Worm (Caenorhabditis elegans) whole organism, L1 larva: ENCODE data around the gene aqp-7.

Source experiments
- alr-1 ChIP-seq: fragments of 200-800 bp; sonication (Bioruptor generic); optimal IDR thresholded peaks from 2 replicates; lab custom pipeline; 2018; ENCODE audit warnings: borderline replicate concordance, mild to moderate bottlenecking, missing genetic modification characterization, missing compliant biosample characterization
- ama-1 ChIP-seq: fragments of 150-350 bp; optimal IDR thresholded peaks from 2 replicates; lab custom pipeline; 2014
- efl-1 ChIP-seq, 4 experiments: fragments of 150-350 bp; optimal IDR thresholded peaks in 3 of 4; peaks in 1 of 4; 1 replicate in 1 of 4; 2 replicates in 3 of 4; lab custom pipeline; 2014; ENCODE audit warnings: missing biosample characterization in 2 of 4, missing genetic modification characterization in 2 of 4, missing genetic modification reagents in 2 of 4
- efl-3 ChIP-seq: fragments of 200-800 bp; sonication (Bioruptor generic); optimal IDR thresholded peaks from 2 replicates; lab custom pipeline; 2018; ENCODE audit warnings: mild to moderate bottlenecking, missing genetic modification characterization, missing compliant biosample characterization
- elt-2 ChIP-seq: sonication (generic microtip); optimal IDR thresholded peaks from 2 replicates; lab custom pipeline; 2016; ENCODE audit warnings: missing genetic modification characterization, mild to moderate bottlenecking, inconsistent platforms, missing compliant biosample characterization, missing genetic modification reagents
- nhr-237 ChIP-seq: fragments of 150-350 bp; optimal IDR thresholded peaks from 2 replicates; lab custom pipeline; 2014; ENCODE audit warnings: missing biosample characterization, missing genetic modification characterization
- snpc-4 ChIP-seq: fragments of 150-350 bp; optimal IDR thresholded peaks from 2 replicates; lab custom pipeline; 2014; ENCODE audit warnings: missing biosample characterization, missing genetic modification characterization
- sox-4 ChIP-seq: sonication (generic microtip); optimal IDR thresholded peaks from 2 replicates; lab custom pipeline; 2016; ENCODE audit warnings: missing genetic modification characterization, missing compliant biosample characterization
- sptf-1 ChIP-seq: fragments of 150-350 bp; optimal IDR thresholded peaks from 2 replicates; lab custom pipeline; 2014; ENCODE audit warnings: missing biosample characterization, missing genetic modification characterization
- tbx-2 ChIP-seq: sonication (generic microtip); optimal IDR thresholded peaks from 2 replicates; lab custom pipeline; 2016; ENCODE audit warnings: missing genetic modification characterization, missing compliant biosample characterization
- unc-130 ChIP-seq: fragments of 150-350 bp; optimal IDR thresholded peaks from 2 replicates; lab custom pipeline; 2017; ENCODE audit warnings: missing biosample characterization, missing genetic modification characterization, inconsistent platforms
- unc-62 ChIP-seq: fragments of 150-350 bp; optimal IDR thresholded peaks from 2 replicates; lab custom pipeline; 2014; ENCODE audit warnings: missing biosample characterization, missing genetic modification reagents, missing genetic modification characterization
- vab-15 ChIP-seq: sonication (generic microtip); optimal IDR thresholded peaks from 2 replicates; lab custom pipeline; 2017; ENCODE audit warnings: missing genotype, mild to moderate bottlenecking, missing genetic modification characterization, missing compliant biosample characterization
- ztf-11 ChIP-seq, 2 experiments: sonication (generic microtip); optimal IDR thresholded peaks; 2 replicates each; lab custom pipeline; 2016 to 2017; ENCODE audit warnings: missing genetic modification characterization in 2 of 2, missing biosample characterization in 1 of 2, missing compliant biosample characterization in 1 of 2

ce11 chrX:3029030-3029429 lies 4.2 kb downstream of the aqp-7 start, which contains the start of gene M02F4.1:
- TF ChIP-seq snpc-4 = no peak
- TF ChIP-seq unc-62 (GFP tag; lab: Kevin White, UChicago) = no peak
- no peak for TF ChIP-seq unc-130 (tag; lab: Kevin White, UChicago)
- no peak for TF ChIP-seq efl-3 (GFP tag; lab: Kevin White, UChicago)
- TF ChIP-seq alr-1 (tag; lab: Kevin White, UChicago) = no peak
- TF ChIP-seq tbx-2 (tag; lab: Kevin White, UChicago) = no peak
- no peak for TF ChIP-seq efl-1 (optimal IDR thresholded peaks at IDR 0.05; lab: Kevin White, UChicago)
- no peak for TF ChIP-seq efl-1 (GFP tag; optimal IDR thresholded peaks at IDR 0.05 in 1 of 2; lab: Kevin White, UChicago)
- TF ChIP-seq sox-4 (tag; lab: Kevin White, UChicago) = no peak
- no peak for TF ChIP-seq nhr-237 (tag; lab: Kevin White, UChicago)
- TF ChIP-seq elt-2 (tag; lab: Kevin White, UChicago) = no peak
- TF ChIP-seq vab-15 (tag; lab: Kevin White, UChicago) = no peak
- TF ChIP-seq ztf-11 (tag; optimal IDR thresholded peaks at IDR 0.05; lab: Kevin White, UChicago) = no peak
- TF ChIP-seq sptf-1 (tag; lab: Kevin White, UChicago) = no peak
- TF ChIP-seq ama-1 (lab: Kevin White, UChicago) = no peak
